Worm (Caenorhabditis elegans): ENCODE measurements around the gene Y53G8B.2.
A peak's percentile ranks its signal among the peaks of the same experiment; 100 is the strongest.

Y53G8B.2 gene

ce11 chrIII:3103905-3104360 lies at the start of gene Y53G8B.2:
TSS of gene Y53G8B.2 (minus strand) at chrIII:3103955.
- TF ChIP-seq spr-1 (tag; optimal IDR thresholded peaks at IDR 0.05) (no peak), lim-7 (GFP tag; IDR thresholded peaks at IDR 0.05) (no peak), Y5F2A.4 (GFP tag; optimal IDR thresholded peaks at IDR 0.05) (no peak), aha-1 (tag) (peak; percentile 66), F26F4.8 (GFP tag; conservative IDR thresholded peaks at IDR 0.05) (no peak)

- TF ChIP-seq dmd-8 (GFP tag; IDR thresholded peaks at IDR 0.05) (no peak), ztf-7 (tag; optimal IDR thresholded peaks at IDR 0.05) (no peak), lin-15B (tag; optimal IDR thresholded peaks at IDR 0.05) (no peak), lin-39 (tag; optimal IDR thresholded peaks at IDR 0.05) (no peak), nhr-10 (tag; optimal IDR thresholded peaks at IDR 0.05) (no peak), dpl-1 (GFP tag; optimal IDR thresholded peaks at IDR 0.05) (no peak), ceh-32 (tag; optimal IDR thresholded peaks at IDR 0.05; ENCODE audit: poor library complexity) (no peak), nhr-102 (tag; optimal IDR thresholded peaks at IDR 0.05) (no peak), tra-1 (GFP tag; IDR thresholded peaks at IDR 0.05) (no peak), daf-16 (GFP tag; optimal IDR thresholded peaks at IDR 0.05) (no peak), daf-16 (tag; optimal IDR thresholded peaks at IDR 0.05) (no peak), hif-1 (tag; optimal IDR thresholded peaks at IDR 0.05) (no peak), hlh-30 (tag; optimal IDR thresholded peaks at IDR 0.05; ENCODE audit: insufficient read depth) (no peak), spr-1 (tag; optimal IDR thresholded peaks at IDR 0.05) (no peak), tag-97 (GFP tag; IDR thresholded peaks at IDR 0.05) (no peak), ztf-11 (tag; optimal IDR thresholded peaks at IDR 0.05) (no peak), cey-2 (tag; optimal IDR thresholded peaks at IDR 0.05; ENCODE audit: borderline replicate concordance, insufficient read depth) (no peak), T26A8.4 (GFP tag; IDR thresholded peaks at IDR 0.05) (no peak), lin-13 (GFP tag; optimal IDR thresholded peaks at IDR 0.05) (no peak), daf-12 (tag; optimal IDR thresholded peaks at IDR 0.05) (no peak)
Observed at ce11 chrIII:3152848-3153247, 49.1 kb upstream of the Y53G8B.2 start, which contains the start of gene C44B11.6. TSS of gene C44B11.6 (plus strand) at chrIII:3153148.

ce11 chrIII:3143657-3144056 lies 39.9 kb upstream of the Y53G8B.2 start, which contains the start of gene C44B11.4:
TSS of gene C44B11.4 (minus strand) at chrIII:3143757.
- no peak for TF ChIP-seq nhr-11 (tag; optimal IDR thresholded peaks at IDR 0.05)
- no peak for TF ChIP-seq mxl-3 (GFP tag; optimal IDR thresholded peaks at IDR 0.05)
- no peak for TF ChIP-seq daf-12 (tag; optimal IDR thresholded peaks at IDR 0.05)
- TF ChIP-seq nhr-41 (GFP tag; IDR thresholded peaks at IDR 0.05): no peak
- no peak for TF ChIP-seq lsy-2 (tag; optimal IDR thresholded peaks at IDR 0.05)
- TF ChIP-seq zip-2 (tag; optimal IDR thresholded peaks at IDR 0.05): no peak
- no peak for TF ChIP-seq mxl-2 (GFP tag; conservative IDR thresholded peaks at IDR 0.05)
- no peak for TF ChIP-seq zfp-2 (tag; optimal IDR thresholded peaks at IDR 0.05)

ce11 chrIII:3142078-3142477 lies 38.3 kb upstream of the Y53G8B.2 start:
- TF ChIP-seq F49E8.2 (tag; optimal IDR thresholded peaks at IDR 0.05; ENCODE audit: borderline replicate concordance) (no peak), ceh-28 (tag; optimal IDR thresholded peaks at IDR 0.05) (peak; percentile 91)

ce11 chrIII:3140227-3140626 lies 36.5 kb upstream of the Y53G8B.2 start:
- no peak for TF ChIP-seq cey-2 (tag; optimal IDR thresholded peaks at IDR 0.05; ENCODE audit: borderline replicate concordance, insufficient read depth)
- TF ChIP-seq hmg-1.1 (GFP tag; IDR thresholded peaks at IDR 0.05): no peak
- TF ChIP-seq ceh-62 (tag; optimal IDR thresholded peaks at IDR 0.05): no peak
- TF ChIP-seq nhr-237 (tag; optimal IDR thresholded peaks at IDR 0.05): no peak
- no peak for TF ChIP-seq nhr-76 (tag; optimal IDR thresholded peaks at IDR 0.05)
- no peak for TF ChIP-seq zfp-2 (tag; optimal IDR thresholded peaks at IDR 0.05)
- TF ChIP-seq F49E8.2 (tag; optimal IDR thresholded peaks at IDR 0.05; ENCODE audit: borderline replicate concordance): no peak
- no peak for TF ChIP-seq mes-2 (tag; optimal IDR thresholded peaks at IDR 0.05; ENCODE audit: poor library complexity, severe bottlenecking)
- no peak for TF ChIP-seq ctbp-1 (GFP tag; IDR thresholded peaks at IDR 0.05)
- no peak for TF ChIP-seq ZK546.5 (tag; optimal IDR thresholded peaks at IDR 0.05)
- no peak for TF ChIP-seq ZK337.2 (GFP tag; IDR thresholded peaks at IDR 0.05)
- no peak for TF ChIP-seq hif-1 (tag; optimal IDR thresholded peaks at IDR 0.05)
- TF ChIP-seq tra-1 (GFP tag; IDR thresholded peaks at IDR 0.05): no peak
- no peak for TF ChIP-seq ceh-82 (tag; optimal IDR thresholded peaks at IDR 0.05)
- no peak for TF ChIP-seq T26A8.4 (GFP tag; IDR thresholded peaks at IDR 0.05)
- no peak for TF ChIP-seq lir-3 (tag; optimal IDR thresholded peaks at IDR 0.05)
- no peak for TF ChIP-seq unc-62 (GFP tag; optimal IDR thresholded peaks at IDR 0.05 in 1 of 2)
- no peak for TF ChIP-seq unc-62 (tag; optimal IDR thresholded peaks at IDR 0.05)
- no peak for TF ChIP-seq daf-16 (GFP tag; optimal IDR thresholded peaks at IDR 0.05)
- no peak for TF ChIP-seq daf-16 (tag; optimal IDR thresholded peaks at IDR 0.05)
